Fruit fly (Drosophila melanogaster): ENCODE measurements around the gene CG7910.

Gene CG7910

dm6 chr3R:8126316-8127150, 39.5 kb downstream of the CG7910 start, which contains the start of the genes CG9667 and Arl8 (continued):
- TF ChIP-seq CG12104 (GFP tag; optimal IDR thresholded peaks at IDR 0.05): peak; percentile 70
- TF ChIP-seq HLH3B (GFP tag; IDR thresholded peaks at IDR 0.05): peak; percentile 26; the same call in 1 of the 2 replicates
- TF ChIP-seq Scr (GFP tag; IDR thresholded peaks at IDR 0.05; ENCODE audit: partially characterized antibody): peak; percentile 50
- TF ChIP-seq bcd (GFP tag; optimal IDR thresholded peaks at IDR 0.05): peak; percentile 58
- TF ChIP-seq salm (tag; optimal IDR thresholded peaks at IDR 0.05): no peak
- TF ChIP-seq zf30C (GFP tag; optimal IDR thresholded peaks at IDR 0.05): peak; percentile 6
- TF ChIP-seq dm (GFP tag; optimal IDR thresholded peaks at IDR 0.05): no peak
- TF ChIP-seq D19A (tag; optimal IDR thresholded peaks at IDR 0.05): peak; percentile 60
- TF ChIP-seq da (GFP tag; optimal IDR thresholded peaks at IDR 0.05): no peak
- TF ChIP-seq trem (tag; optimal IDR thresholded peaks at IDR 0.05): peak; percentile 78
- TF ChIP-seq CG10979 (tag; optimal IDR thresholded peaks at IDR 0.05): peak; percentile 31
- TF ChIP-seq CG8924 (tag; optimal IDR thresholded peaks at IDR 0.05): peak; percentile 78
- no peak for TF ChIP-seq wdn (GFP tag; IDR thresholded peaks at IDR 0.05)
- no peak for TF ChIP-seq Tbp (GFP tag; optimal IDR thresholded peaks at IDR 0.05)
- no peak for TF ChIP-seq ase (GFP tag; IDR thresholded peaks at IDR 0.05)
- TF ChIP-seq CG1233 (GFP tag; optimal IDR thresholded peaks at IDR 0.05): peak; percentile 0
- 0 out of 3 replicates have a peak, but pooled peaks have one; percentile 21 for TF ChIP-seq Mrtf (GFP tag; IDR thresholded peaks at IDR 0.05)
- TF ChIP-seq slbo (GFP tag; IDR thresholded peaks at IDR 0.05): peak; percentile 88
- peak; percentile 31 for TF ChIP-seq E2f2 (GFP tag; IDR thresholded peaks at IDR 0.05)
- TF ChIP-seq ssp (GFP tag; IDR thresholded peaks at IDR 0.05): peak; percentile 56
- TF ChIP-seq CG42726 (GFP tag; IDR thresholded peaks at IDR 0.05; ENCODE audit: partially characterized antibody): no peak
- TF ChIP-seq Sry-δ (GFP tag; optimal IDR thresholded peaks at IDR 0.05): no peak
- no peak for TF ChIP-seq CG7786 (GFP tag; optimal IDR thresholded peaks at IDR 0.05)
- peak in 1 of 3 experiments; percentile 61 for TF ChIP-seq lola (GFP tag; optimal IDR thresholded peaks at IDR 0.05)
- peak; percentile 86 for TF ChIP-seq CG10267 (tag; optimal IDR thresholded peaks at IDR 0.05)
- TF ChIP-seq CG8765 (GFP tag; IDR thresholded peaks at IDR 0.05): 0 out of 2 replicates have a peak, but pooled peaks have one; percentile 35
- TF ChIP-seq btn (GFP tag; optimal IDR thresholded peaks at IDR 0.05): no peak
- TF ChIP-seq ab (GFP tag; optimal IDR thresholded peaks at IDR 0.05): no peak
- TF ChIP-seq CG43689 (GFP tag; IDR thresholded peaks at IDR 0.05): no peak
- TF ChIP-seq CG5245 (GFP tag; optimal IDR thresholded peaks at IDR 0.05): no peak
- peak; percentile 70; the same call in 1 of the 2 replicates for TF ChIP-seq Xrp1 (GFP tag; IDR thresholded peaks at IDR 0.05)
- peak; percentile 50 for TF ChIP-seq E2f1 (GFP tag; IDR thresholded peaks at IDR 0.05)
- TF ChIP-seq CG31365 (tag; optimal IDR thresholded peaks at IDR 0.05): no peak
- TF ChIP-seq CrebB (tag; optimal IDR thresholded peaks at IDR 0.05): peak; percentile 32
- TF ChIP-seq jing (GFP tag; optimal IDR thresholded peaks at IDR 0.05): no peak
- TF ChIP-seq CG2678 (tag; optimal IDR thresholded peaks at IDR 0.05): peak; percentile 72
- TF ChIP-seq wor (GFP tag; IDR thresholded peaks at IDR 0.05): no peak
- no peak for TF ChIP-seq gcm2 (GFP tag; optimal IDR thresholded peaks at IDR 0.05)
- peak; percentile 59 for TF ChIP-seq esg (GFP tag; conservative IDR thresholded peaks at IDR 0.05)
- peak; percentile 58 for TF ChIP-seq CG15696 (tag; optimal IDR thresholded peaks at IDR 0.05)
- TF ChIP-seq pros (GFP tag; optimal IDR thresholded peaks at IDR 0.05): no peak
- peak; percentile 75 for TF ChIP-seq CG11504 (tag; optimal IDR thresholded peaks at IDR 0.05)
- peak; percentile 86 for TF ChIP-seq CG9932 (GFP tag; IDR thresholded peaks at IDR 0.05)
- TF ChIP-seq Hey (tag; optimal IDR thresholded peaks at IDR 0.05): no peak
- TF ChIP-seq D19B (GFP tag; optimal IDR thresholded peaks at IDR 0.05): peak; percentile 28
- peak; percentile 83; the same call in 1 of the 2 replicates for TF ChIP-seq MBD-R2 (GFP tag; IDR thresholded peaks at IDR 0.05)
- TF ChIP-seq Elba2 (GFP tag; optimal IDR thresholded peaks at IDR 0.05): peak; percentile 49
- TF ChIP-seq Jarid2 (GFP tag; optimal IDR thresholded peaks at IDR 0.05): no peak
- peak; percentile 53 for TF ChIP-seq CG18764 (GFP tag; optimal IDR thresholded peaks at IDR 0.05)
